Worm (Caenorhabditis elegans) whole organism, mixed stage, embryonic: ENCODE data around the gene F18A11.2.

Experiments
- elt-3 ChIP-seq: fragments of 150-350 bp; optimal IDR thresholded peaks from 2 replicates; lab custom pipeline; 2014; ENCODE audit warnings: missing biosample characterization, missing genetic modification characterization
- sem-2 ChIP-seq: fragments of 200-800 bp; sonication (Bioruptor generic); optimal IDR thresholded peaks from 2 replicates; lab custom pipeline; 2018; ENCODE audit warnings: mild to moderate bottlenecking, missing genetic modification characterization, missing compliant biosample characterization
- ztf-11 ChIP-seq: fragments of 150-350 bp; optimal IDR thresholded peaks from 2 replicates; lab custom pipeline; 2014; ENCODE audit warnings: missing biosample characterization, missing genetic modification characterization

DNA sequence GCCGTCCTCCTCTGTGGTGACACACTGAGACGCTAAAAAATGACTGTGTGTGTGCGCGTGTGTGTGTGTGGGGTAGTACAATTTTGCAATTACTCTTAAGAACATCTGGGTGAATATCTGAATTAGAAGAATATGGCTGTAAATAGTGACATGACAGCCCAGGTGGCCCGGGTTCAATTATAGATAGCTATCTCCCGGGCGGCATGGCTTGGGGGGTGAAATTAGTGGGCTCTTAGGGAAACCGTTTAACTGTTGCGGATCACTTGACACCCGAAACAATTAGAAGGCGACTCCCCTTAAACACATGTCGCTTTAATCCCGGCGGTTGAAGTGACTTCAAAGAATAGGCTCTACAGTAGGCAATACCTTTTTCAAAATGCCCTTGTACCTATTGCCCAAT lies 41.3 kb upstream of the F18A11.2 start:
- TF ChIP-seq elt-3 (no peak), sem-2 (GFP tag; lab: Kevin White, UChicago) (no peak), ztf-11 (no peak)
